Worm (Caenorhabditis elegans): ENCODE measurements around the gene slc-36.5.

- TF ChIP-seq aly-2 (tag; optimal IDR thresholded peaks at IDR 0.05) (no peak), lin-39 (tag; optimal IDR thresholded peaks at IDR 0.05) (no peak), unc-62 (GFP tag; optimal IDR thresholded peaks at IDR 0.05) (no peak), pqm-1 (tag; optimal IDR thresholded peaks at IDR 0.05) (no peak), mdl-1 (tag; optimal IDR thresholded peaks at IDR 0.05) (no peak), snpc-4 (tag; optimal IDR thresholded peaks at IDR 0.05) (no peak), nhr-76 (tag; optimal IDR thresholded peaks at IDR 0.05) (no peak), lin-15B (tag; optimal IDR thresholded peaks at IDR 0.05) (no peak), elt-1 (tag; optimal IDR thresholded peaks at IDR 0.05) (no peak), ceh-82 (tag; optimal IDR thresholded peaks at IDR 0.05) (no peak), ceh-9 (tag; optimal IDR thresholded peaks at IDR 0.05) (no peak), ceh-28 (tag; optimal IDR thresholded peaks at IDR 0.05) (no peak)
Observed at ce11 chrII:6836762-6837566, 39.9 kb downstream of the slc-36.5 start.

Data from whole organism, L3 larva.